Fruit fly (Drosophila melanogaster): ENCODE data around the gene CG32270.

DNA sequence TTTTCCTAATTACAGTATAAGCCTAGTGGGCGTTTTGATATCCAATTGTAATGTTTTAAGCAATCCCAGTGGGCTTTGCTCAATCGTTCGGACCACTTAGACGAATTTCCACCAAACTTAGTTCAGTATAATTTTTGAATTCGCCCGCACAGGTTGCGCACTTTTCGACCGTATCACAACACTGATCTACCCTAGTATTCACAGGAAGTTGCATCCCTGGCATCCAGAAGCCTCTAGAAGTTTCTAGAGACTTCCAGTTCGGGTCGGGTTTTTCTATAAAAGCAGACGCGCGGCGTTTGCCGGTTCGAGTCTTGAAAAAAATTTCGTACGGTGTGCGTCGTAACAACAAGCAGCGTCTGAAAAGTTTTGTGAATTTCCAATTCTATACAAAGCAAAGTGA is 15.9 kb downstream of the CG32270 start, which contains the start of gene Hsp83:
- TF ChIP-seq Camta (GFP tag; optimal IDR thresholded peaks at IDR 0.05) (peak; percentile 92), Rfx (GFP tag; IDR thresholded peaks at IDR 0.05) (peak; percentile 97), CG43689 (GFP tag; IDR thresholded peaks at IDR 0.05) (peak; percentile 80), NC2β (GFP tag; optimal IDR thresholded peaks at IDR 0.05) (peak; percentile 97), ranshi (GFP tag; IDR thresholded peaks at IDR 0.05) (peak; percentile 92), ci (GFP tag; IDR thresholded peaks at IDR 0.05) (peak; percentile 99), Sin3A (optimal IDR thresholded peaks at IDR 0.05) (no peak), chinmo (GFP tag; IDR thresholded peaks at IDR 0.05; ENCODE audit: partially characterized antibody) (peak; percentile 84; the same call in 3 of the 4 replicates), CG33557 (GFP tag; optimal IDR thresholded peaks at IDR 0.05) (peak; percentile 95), bsh (GFP tag; optimal IDR thresholded peaks at IDR 0.05) (peak; percentile 90 to 91), sob (GFP tag; IDR thresholded peaks at IDR 0.05) (peak; percentile 97), CG11696 (GFP tag; IDR thresholded peaks at IDR 0.05) (peak; percentile 79)
